Fruit fly (Drosophila melanogaster) whole organism, pupa: Measurements from ENCODE around the gene DAAM.

Source experiments
- CG13204 ChIP-seq: fragments of 200-800 bp; sonication (Bioruptor generic); optimal IDR thresholded peaks from 2 replicates; lab custom pipeline; 2018; ENCODE audit warnings: missing biosample characterization, mild to moderate bottlenecking, missing genetic modification characterization, moderate library complexity
- CG17806 ChIP-seq: fragments of 200-800 bp; sonication (Bioruptor generic); optimal IDR thresholded peaks from 2 replicates; lab custom pipeline; 2018; ENCODE audit warnings: missing biosample characterization, mild to moderate bottlenecking, missing genetic modification characterization, moderate library complexity

dm6 chrX:1370104-1370802, 48.1 kb upstream of the DAAM start, which contains the start of gene ssx:
- TF ChIP-seq CG17806 (tag; lab: Kevin White, UChicago) (peak; percentile 34), CG13204 (GFP tag; lab: Kevin White, UChicago) (no peak)
